Comparison of ENCODE assay signal across 1 fruit fly cellular context in genomic region chrX:6987091-6987490, dm6.
TF ChIP-seq lines count a peak whose summit lies in the region.

No protein-coding gene starts in this region.

TF ChIP-seq in whole organism, embryonic, 481 proteins besides CTCF, POLR2A, EP300 and RAD21 (continued from another document):
- TF ChIP-seq CG31441 (GFP tag; IDR thresholded peaks at IDR 0.05; lab: Robert Waterston, UW) = no peak
